Fruit fly (Drosophila melanogaster) whole organism: ENCODE measurements around the gene Ptp61F.

Source experiments
- CG8478 ChIP-seq: fragments of >200 bp; optimal IDR thresholded peaks from 2 replicates; lab custom pipeline; 2018; ENCODE audit warnings: inconsistent platforms
- Dll ChIP-seq: fragments of >200 bp; optimal IDR thresholded peaks from 2 replicates; lab custom pipeline; 2017
- pan ChIP-seq: fragments of >200 bp; optimal IDR thresholded peaks from 2 replicates; lab custom pipeline; 2017

- TF ChIP-seq pan (lab: Kevin White, UChicago) = no peak
- no peak for TF ChIP-seq Dll
- TF ChIP-seq CG8478 (lab: Kevin White, UChicago) = no peak
These were observed 21.4 kb upstream of the Ptp61F start, which contains the start of gene CG12084 for dm6 chr3L:1496408-1496807.
